Worm (Caenorhabditis elegans): ENCODE measurements around the gene R02D5.6.

- TF ChIP-seq snpc-4 (tag; optimal IDR thresholded peaks at IDR 0.05) (no peak), nhr-237 (tag; optimal IDR thresholded peaks at IDR 0.05) (no peak), fos-1 (tag; optimal IDR thresholded peaks at IDR 0.05) (no peak), nhr-23 (tag; optimal IDR thresholded peaks at IDR 0.05) (no peak), egl-27 (tag; optimal IDR thresholded peaks at IDR 0.05) (no peak), ztf-4 (tag; optimal IDR thresholded peaks at IDR 0.05) (no peak), zag-1 (tag; optimal IDR thresholded peaks at IDR 0.05) (no peak), ztf-11 (tag; optimal IDR thresholded peaks at IDR 0.05) (no peak), unc-62 (GFP tag; optimal IDR thresholded peaks at IDR 0.05) (no peak)
These were observed 35.9 kb downstream of the R02D5.6 start, which contains the start of gene R02D5.10 for ce11 chrV:14481987-14482386.
